Fruit fly (Drosophila melanogaster) ovary, adult (tissue): ENCODE results near the gene CG17440.

Experiments
- CG17801 ChIP-seq: fragments of 200-800 bp; optimal IDR thresholded peaks from 2 replicates; lab custom pipeline; 2019; ENCODE audit warnings: missing biosample characterization, mild to moderate bottlenecking, missing genetic modification characterization, moderate library complexity; ENCODE audit not compliant: partially characterized antibody

The CG17440 gene

dm6 chrX:9223182-9223581 lies 46.5 kb downstream of the CG17440 start, which contains the start of gene t:
t (minus strand) TSS chrX:9223257.
- no peak for TF ChIP-seq CG17801 (GFP tag; lab: Kevin White, UChicago)

- no peak for TF ChIP-seq CG17801 (GFP tag; lab: Kevin White, UChicago)
Observed at dm6 chrX:9220434-9220833, 49.3 kb downstream of the CG17440 start.
